Worm (Caenorhabditis elegans) whole organism, L4/young adult: ENCODE data around the gene Y80D3A.8.

Experiments used
- W03F9.2 ChIP-seq: fragments of 150-350 bp; optimal IDR thresholded peaks from 2 replicates; lab custom pipeline; 2014; ENCODE audit warnings: missing biosample characterization, missing genetic modification characterization
- dao-5 ChIP-seq: sonication (generic microtip); optimal IDR thresholded peaks from 2 replicates; lab custom pipeline; 2016; ENCODE audit warnings: missing genotype, missing genetic modification characterization, moderate library complexity, missing compliant biosample characterization
- him-1 ChIP-seq: sonication (generic microtip); optimal IDR thresholded peaks from 2 replicates; lab custom pipeline; 2016; ENCODE audit warnings: missing genotype, missing genetic modification reagents, missing genetic modification characterization, missing compliant biosample characterization

DNA sequence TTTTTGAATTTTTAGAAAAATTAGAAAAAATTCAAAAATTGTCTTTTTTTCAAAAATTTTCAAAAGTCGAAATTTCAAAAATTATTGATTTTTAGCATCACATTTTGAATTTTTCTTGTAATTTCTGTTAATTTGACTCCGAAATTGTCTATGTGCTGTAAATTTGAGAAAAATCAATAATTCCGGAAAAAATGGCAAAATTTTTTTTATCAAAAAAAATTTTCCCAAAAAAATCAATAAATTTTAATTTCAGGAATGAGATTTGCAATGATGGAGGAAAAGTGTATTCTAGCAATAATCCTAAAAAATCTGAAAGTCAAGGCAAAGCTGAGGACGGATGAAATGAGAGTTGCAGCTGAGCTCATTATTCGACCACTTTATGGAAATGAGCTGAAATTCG, 23.0 kb upstream of the Y80D3A.8 start:
- TF ChIP-seq dao-5 (tag; lab: Kevin White, UChicago) (no peak), him-1 (tag; lab: Kevin White, UChicago) (no peak), W03F9.2 (no peak)
